Fruit fly (Drosophila melanogaster) whole organism: ENCODE measurements around the gene CG1924.

Experiments
- CG8478 ChIP-seq: fragments of >200 bp; optimal IDR thresholded peaks from 2 replicates; lab custom pipeline; 2018; ENCODE audit warnings: inconsistent platforms
- Dll ChIP-seq: fragments of >200 bp; optimal IDR thresholded peaks from 2 replicates; lab custom pipeline; 2017
- EcR ChIP-seq, 2 experiments: fragments of >200 bp; optimal IDR thresholded peaks; 2 replicates each; lab custom pipeline; 2017; ENCODE audit warnings: missing biosample characterization in 2 of 2, missing genetic modification characterization in 2 of 2, missing genetic modification reagents in 2 of 2
- pan ChIP-seq: fragments of >200 bp; optimal IDR thresholded peaks from 2 replicates; lab custom pipeline; 2017
- psq ChIP-seq: fragments of >200 bp; optimal IDR thresholded peaks from 2 replicates; lab custom pipeline; 2017
- usp ChIP-seq: fragments of >200 bp; optimal IDR thresholded peaks from 2 replicates; lab custom pipeline; 2017; ENCODE audit warnings: missing biosample characterization, missing genetic modification characterization, mixed read lengths

DNA sequence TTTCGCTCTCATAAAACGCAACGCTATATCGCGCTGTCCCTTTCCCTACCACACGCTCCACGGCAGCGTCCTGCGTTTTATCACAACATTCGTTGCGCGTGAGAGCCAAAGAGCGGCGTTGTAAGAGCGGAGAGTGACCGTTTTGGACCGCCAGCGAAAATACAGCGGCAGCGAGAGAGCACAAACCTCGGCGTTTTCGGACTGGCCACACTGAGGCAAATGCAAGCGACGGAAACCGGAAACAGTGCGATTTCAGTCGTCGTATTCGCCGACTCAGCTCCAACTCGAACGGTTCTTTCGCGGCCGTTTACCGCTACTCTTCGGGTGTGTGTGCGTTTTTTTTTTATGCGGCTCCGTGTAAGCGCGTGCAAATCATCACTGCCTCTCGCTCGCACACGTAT is 25.1 kb upstream of the CG1924 start:
- TF ChIP-seq usp (GFP tag; lab: Kevin White, UChicago) = no peak
- TF ChIP-seq CG8478 (lab: Kevin White, UChicago) = no peak
- no peak for TF ChIP-seq psq
- TF ChIP-seq pan (lab: Kevin White, UChicago) = no peak
- TF ChIP-seq EcR (GFP tag; optimal IDR thresholded peaks at IDR 0.05; lab: Kevin White, UChicago) = no peak
- TF ChIP-seq Dll = peak; percentile 36
